Worm (Caenorhabditis elegans): ENCODE data around the gene acr-14.

DNA sequence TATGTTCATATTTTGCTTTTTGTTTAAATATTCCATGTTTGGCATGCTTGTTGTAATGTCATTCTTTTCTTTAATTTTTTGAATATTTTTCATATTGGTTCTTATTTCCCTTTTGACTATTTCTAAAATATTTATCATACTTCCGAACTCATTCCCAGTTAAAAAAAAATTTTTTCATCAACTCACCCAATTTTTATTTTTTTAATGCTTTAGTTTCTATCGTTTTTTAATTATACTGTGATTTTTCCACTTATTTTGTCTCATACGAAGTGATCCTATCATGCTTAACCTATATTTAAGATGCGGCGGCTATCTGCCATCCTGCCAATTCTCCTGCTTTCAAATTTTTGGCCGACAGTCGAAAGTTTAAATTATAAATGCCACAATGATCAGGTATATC is 21.5 kb upstream of the acr-14 start, which contains the start of gene qua-1:
- TF ChIP-seq unc-86 (tag; optimal IDR thresholded peaks at IDR 0.05) (no peak), nhr-11 (tag; optimal IDR thresholded peaks at IDR 0.05) (no peak), jun-1 (tag; optimal IDR thresholded peaks at IDR 0.05) (no peak), lsy-2 (tag; optimal IDR thresholded peaks at IDR 0.05) (no peak), zag-1 (tag; optimal IDR thresholded peaks at IDR 0.05) (no peak), fkh-8 (tag; optimal IDR thresholded peaks at IDR 0.05) (no peak), nhr-47 (tag; optimal IDR thresholded peaks at IDR 0.05) (no peak), nhr-85 (tag) (no peak), ama-1 (optimal IDR thresholded peaks at IDR 0.05) (no peak), fos-1 (tag; optimal IDR thresholded peaks at IDR 0.05) (no peak), lin-13 (GFP tag; optimal IDR thresholded peaks at IDR 0.05) (no peak), fkh-10 (GFP tag; optimal IDR thresholded peaks at IDR 0.05) (no peak)
